Worm (Caenorhabditis elegans) whole organism, L1 larva: ENCODE results near the gene tyr-1.

Experiments used
- C16A3.4 ChIP-seq: fragments of 150-350 bp; optimal IDR thresholded peaks from 2 replicates; lab custom pipeline; 2014; ENCODE audit warnings: missing biosample characterization, missing genetic modification characterization
- ceh-82 ChIP-seq, 3 experiments: fragments of 150-350 bp in 1 of 3; sonication (generic microtip) in 2 of 3; optimal IDR thresholded peaks; 2 replicates each; lab custom pipeline; 2014 to 2017; ENCODE audit warnings: missing biosample characterization in 3 of 3, missing genetic modification characterization in 3 of 3
- ces-1 ChIP-seq: fragments of 150-350 bp; optimal IDR thresholded peaks from 2 replicates; lab custom pipeline; 2014; ENCODE audit warnings: missing biosample characterization, missing genetic modification reagents, missing genetic modification characterization
- dpl-1 ChIP-seq, 3 experiments: fragments of 150-350 bp in 2 of 3; sonication (generic microtip) in 1 of 3; optimal IDR thresholded peaks; 2 replicates each; lab custom pipeline; 2014 to 2017; ENCODE audit warnings: missing biosample characterization in 3 of 3, missing genetic modification characterization in 3 of 3, missing genetic modification reagents in 3 of 3
- fos-1 ChIP-seq: fragments of 150-350 bp; optimal IDR thresholded peaks from 2 replicates; lab custom pipeline; 2014; ENCODE audit warnings: missing biosample characterization, missing genetic modification characterization
- hlh-4 ChIP-seq: sonication (generic microtip); optimal IDR thresholded peaks from 2 replicates; lab custom pipeline; 2016; ENCODE audit warnings: mild to moderate bottlenecking, missing genetic modification characterization, missing compliant biosample characterization
- lir-3 ChIP-seq: sonication (generic microtip); optimal IDR thresholded peaks from 2 replicates; lab custom pipeline; 2016; ENCODE audit warnings: mild to moderate bottlenecking, missing genetic modification characterization, moderate library complexity, missing compliant biosample characterization; ENCODE audit not compliant: poor library complexity
- nhr-28 ChIP-seq: fragments of 150-350 bp; optimal IDR thresholded peaks from 2 replicates; lab custom pipeline; 2014; ENCODE audit warnings: missing biosample characterization, missing genetic modification characterization
- nhr-77 ChIP-seq: fragments of 150-350 bp; optimal IDR thresholded peaks from 2 replicates; lab custom pipeline; 2014; ENCODE audit warnings: missing biosample characterization, missing genetic modification characterization
- rnt-1 ChIP-seq: sonication (generic microtip); optimal IDR thresholded peaks from 2 replicates; lab custom pipeline; 2016; ENCODE audit warnings: mild to moderate bottlenecking, missing genetic modification characterization, moderate library complexity, missing compliant biosample characterization
- snpc-4 ChIP-seq: fragments of 150-350 bp; optimal IDR thresholded peaks from 2 replicates; lab custom pipeline; 2014; ENCODE audit warnings: missing biosample characterization, missing genetic modification characterization
- ztf-4 ChIP-seq: fragments of 150-350 bp; optimal IDR thresholded peaks from 2 replicates; lab custom pipeline; 2014; ENCODE audit warnings: missing biosample characterization, missing genetic modification characterization

ce11 chrIII:7837567-7837966, 36.0 kb upstream of the tyr-1 start:
- no peak for TF ChIP-seq snpc-4 (tag; lab: Kevin White, UChicago)
- TF ChIP-seq ztf-4 (tag; lab: Kevin White, UChicago), result no peak
- no peak for TF ChIP-seq C16A3.4 (tag; lab: Kevin White, UChicago)
- TF ChIP-seq ceh-82 (tag; optimal IDR thresholded peaks at IDR 0.05; lab: Kevin White, UChicago), result no peak
- TF ChIP-seq lir-3, result no peak
- TF ChIP-seq nhr-28 (tag; lab: Kevin White, UChicago), result no peak
- no peak for TF ChIP-seq rnt-1 (tag; lab: Kevin White, UChicago)
- no peak for TF ChIP-seq dpl-1 (GFP tag; optimal IDR thresholded peaks at IDR 0.05; lab: Kevin White, UChicago)
- no peak for TF ChIP-seq nhr-77 (tag; lab: Kevin White, UChicago)
- no peak for TF ChIP-seq fos-1 (tag; lab: Kevin White, UChicago)
- TF ChIP-seq ces-1 (GFP tag; lab: Kevin White, UChicago), result no peak
- TF ChIP-seq hlh-4, result no peak
